Worm (Caenorhabditis elegans): Measurements from ENCODE around the gene nhr-80.

DNA sequence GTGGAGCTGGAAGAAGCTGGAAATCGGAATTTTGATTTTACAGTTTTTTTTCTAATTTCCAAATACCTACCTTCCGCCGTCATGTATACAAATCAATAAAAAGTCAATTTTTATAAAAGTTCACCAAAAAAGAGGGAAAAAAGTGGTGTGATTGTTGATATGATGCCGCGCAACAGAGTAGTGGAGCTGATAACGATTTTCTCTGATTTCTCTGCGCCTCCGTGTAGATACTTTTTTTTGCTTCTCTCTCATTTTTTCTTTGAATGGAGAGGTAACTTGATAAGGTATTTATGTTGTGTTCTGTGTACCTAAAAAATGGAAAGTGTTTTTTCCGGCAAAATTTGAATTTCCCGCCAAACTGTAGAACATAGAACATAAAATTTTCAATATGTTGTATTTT is at the start of gene nhr-80:
- TF ChIP-seq mes-2 (tag; optimal IDR thresholded peaks at IDR 0.05; ENCODE audit: poor library complexity, severe bottlenecking) (peak; percentile 48), lin-13 (GFP tag; optimal IDR thresholded peaks at IDR 0.05) (no peak), dpl-1 (GFP tag; optimal IDR thresholded peaks at IDR 0.05) (no peak), nhr-102 (tag; optimal IDR thresholded peaks at IDR 0.05) (no peak), lin-39 (tag; optimal IDR thresholded peaks at IDR 0.05) (no peak)

All from whole organism, L4 larva.